Worm (Caenorhabditis elegans) whole organism, L1 larva: ENCODE measurements around the gene F41E6.5.

Experiments used
- C34B4.2 ChIP-seq: sonication (generic microtip); optimal IDR thresholded peaks from 2 replicates; lab custom pipeline; 2017; ENCODE audit warnings: mild to moderate bottlenecking, missing genetic modification characterization, missing compliant biosample characterization
- Y116A8C.19 ChIP-seq: sonication (generic microtip); optimal IDR thresholded peaks from 2 replicates; lab custom pipeline; 2016; ENCODE audit warnings: missing compliant biosample characterization, missing genetic modification characterization, borderline replicate concordance
- aha-1 ChIP-seq: fragments of 150-350 bp; optimal IDR thresholded peaks from 2 replicates; lab custom pipeline; 2014; ENCODE audit warnings: missing biosample characterization, missing genetic modification characterization
- alr-1 ChIP-seq: fragments of 200-800 bp; sonication (Bioruptor generic); optimal IDR thresholded peaks from 2 replicates; lab custom pipeline; 2018; ENCODE audit warnings: borderline replicate concordance, mild to moderate bottlenecking, missing genetic modification characterization, missing compliant biosample characterization
- aly-2 ChIP-seq: fragments of 150-350 bp; optimal IDR thresholded peaks from 2 replicates; lab custom pipeline; 2014; ENCODE audit warnings: missing biosample characterization, missing genetic modification characterization
- ama-1 ChIP-seq: fragments of 150-350 bp; optimal IDR thresholded peaks from 2 replicates; lab custom pipeline; 2014
- ceh-63 ChIP-seq: fragments of 200-800 bp; sonication (Bioruptor generic); optimal IDR thresholded peaks from 2 replicates; lab custom pipeline; 2018; ENCODE audit warnings: mild to moderate bottlenecking, missing genetic modification characterization, missing compliant biosample characterization
- ceh-8 ChIP-seq: fragments of 200-800 bp; sonication (Bioruptor generic); optimal IDR thresholded peaks from 2 replicates; lab custom pipeline; 2018; ENCODE audit warnings: mild to moderate bottlenecking, missing genetic modification characterization, moderate library complexity, missing compliant biosample characterization
- ceh-82 ChIP-seq, 3 experiments: fragments of 150-350 bp in 1 of 3; sonication (generic microtip) in 2 of 3; optimal IDR thresholded peaks; 2 replicates each; lab custom pipeline; 2014 to 2017; ENCODE audit warnings: missing biosample characterization in 3 of 3, missing genetic modification characterization in 3 of 3
- ces-1 ChIP-seq: fragments of 150-350 bp; optimal IDR thresholded peaks from 2 replicates; lab custom pipeline; 2014; ENCODE audit warnings: missing biosample characterization, missing genetic modification reagents, missing genetic modification characterization
- dpl-1 ChIP-seq, 3 experiments: fragments of 150-350 bp in 2 of 3; sonication (generic microtip) in 1 of 3; optimal IDR thresholded peaks; 2 replicates each; lab custom pipeline; 2014 to 2017; ENCODE audit warnings: missing biosample characterization in 3 of 3, missing genetic modification characterization in 3 of 3, missing genetic modification reagents in 3 of 3
- efl-1 ChIP-seq, 4 experiments: fragments of 150-350 bp; optimal IDR thresholded peaks in 3 of 4; peaks in 1 of 4; 1 replicate in 1 of 4; 2 replicates in 3 of 4; lab custom pipeline; 2014; ENCODE audit warnings: missing biosample characterization in 2 of 4, missing genetic modification characterization in 2 of 4, missing genetic modification reagents in 2 of 4
- egl-13 ChIP-seq: sonication (generic microtip); optimal IDR thresholded peaks from 2 replicates; lab custom pipeline; 2016; ENCODE audit warnings: missing genotype, missing genetic modification reagents, missing genetic modification characterization, missing compliant biosample characterization
- egl-27 ChIP-seq, 2 experiments: fragments of 150-350 bp in 1 of 2; sonication (generic microtip); optimal IDR thresholded peaks; 3 replicates each; lab custom pipeline; 2017 to 2018; ENCODE audit warnings: missing biosample characterization in 2 of 2, missing genetic modification characterization in 2 of 2, missing genetic modification reagents in 2 of 2
- elt-2 ChIP-seq: sonication (generic microtip); optimal IDR thresholded peaks from 2 replicates; lab custom pipeline; 2016; ENCODE audit warnings: missing genetic modification characterization, mild to moderate bottlenecking, inconsistent platforms, missing compliant biosample characterization, missing genetic modification reagents
- fkh-4 ChIP-seq: sonication (generic microtip); optimal IDR thresholded peaks from 2 replicates; lab custom pipeline; 2016; ENCODE audit warnings: missing compliant biosample characterization, missing genetic modification characterization, borderline replicate concordance
- fkh-8 ChIP-seq: sonication (generic microtip); optimal IDR thresholded peaks from 2 replicates; lab custom pipeline; 2016; ENCODE audit warnings: mild to moderate bottlenecking, missing genetic modification characterization, missing compliant biosample characterization
- fos-1 ChIP-seq: fragments of 150-350 bp; optimal IDR thresholded peaks from 2 replicates; lab custom pipeline; 2014; ENCODE audit warnings: missing biosample characterization, missing genetic modification characterization
- grh-1 ChIP-seq: fragments of 200-800 bp; sonication (Bioruptor generic); IDR thresholded peaks from 2 replicates; pipeline ENCODE4 v1.3.6; 2022; ENCODE audit warnings: missing genetic modification reagents, missing genetic modification characterization, missing compliant biosample characterization
- hlh-17 ChIP-seq: fragments of 200-800 bp; sonication (Bioruptor generic); optimal IDR thresholded peaks from 2 replicates; lab custom pipeline; 2018; ENCODE audit warnings: missing genetic modification characterization, mild to moderate bottlenecking, missing compliant biosample characterization, moderate library complexity, borderline replicate concordance
- hlh-4 ChIP-seq: sonication (generic microtip); optimal IDR thresholded peaks from 2 replicates; lab custom pipeline; 2016; ENCODE audit warnings: mild to moderate bottlenecking, missing genetic modification characterization, missing compliant biosample characterization
- hpl-2 ChIP-seq: fragments of 150-350 bp; optimal IDR thresholded peaks from 2 replicates; lab custom pipeline; 2014; ENCODE audit warnings: missing biosample characterization, missing genetic modification reagents, missing genetic modification characterization
- irx-1 ChIP-seq: sonication (generic microtip); optimal IDR thresholded peaks from 2 replicates; lab custom pipeline; 2016; ENCODE audit warnings: missing genetic modification characterization, missing compliant biosample characterization
- lin-13 ChIP-seq: fragments of 150-350 bp; optimal IDR thresholded peaks from 2 replicates; lab custom pipeline; 2014; ENCODE audit warnings: missing biosample characterization, missing genetic modification reagents, missing genetic modification characterization
- lin-39 ChIP-seq: fragments of 150-350 bp; optimal IDR thresholded peaks from 2 replicates; lab custom pipeline; 2014; ENCODE audit warnings: missing biosample characterization, missing genetic modification reagents, missing genetic modification characterization
- lir-3 ChIP-seq: sonication (generic microtip); optimal IDR thresholded peaks from 2 replicates; lab custom pipeline; 2016; ENCODE audit warnings: mild to moderate bottlenecking, missing genetic modification characterization, moderate library complexity, missing compliant biosample characterization; ENCODE audit not compliant: poor library complexity
- mep-1 ChIP-seq: fragments of 150-350 bp; optimal IDR thresholded peaks from 2 replicates; lab custom pipeline; 2014; ENCODE audit warnings: missing biosample characterization, missing genetic modification characterization
- nhr-11 ChIP-seq: fragments of 150-350 bp; optimal IDR thresholded peaks from 2 replicates; lab custom pipeline; 2014; ENCODE audit warnings: missing biosample characterization, missing genetic modification characterization
- nhr-12 ChIP-seq: sonication (generic microtip); optimal IDR thresholded peaks from 2 replicates; lab custom pipeline; 2017; ENCODE audit warnings: missing biosample characterization, missing genetic modification characterization
- nhr-20 ChIP-seq: sonication (generic microtip); optimal IDR thresholded peaks from 2 replicates; lab custom pipeline; 2016; ENCODE audit warnings: mild to moderate bottlenecking, missing genetic modification characterization, missing compliant biosample characterization
- nhr-237 ChIP-seq: fragments of 150-350 bp; optimal IDR thresholded peaks from 2 replicates; lab custom pipeline; 2014; ENCODE audit warnings: missing biosample characterization, missing genetic modification characterization
- nhr-28 ChIP-seq: fragments of 150-350 bp; optimal IDR thresholded peaks from 2 replicates; lab custom pipeline; 2014; ENCODE audit warnings: missing biosample characterization, missing genetic modification characterization
- nhr-47 ChIP-seq: sonication (generic microtip); optimal IDR thresholded peaks from 2 replicates; lab custom pipeline; 2016; ENCODE audit warnings: mild to moderate bottlenecking, missing genetic modification characterization, moderate library complexity, missing compliant biosample characterization
- nhr-77 ChIP-seq: fragments of 150-350 bp; optimal IDR thresholded peaks from 2 replicates; lab custom pipeline; 2014; ENCODE audit warnings: missing biosample characterization, missing genetic modification characterization
- nhr-85 ChIP-seq: sonication (generic microtip); peaks from one replicate; lab custom pipeline; 2016; ENCODE audit warnings: missing genetic modification characterization, inconsistent platforms, missing compliant biosample characterization
- pax-3 ChIP-seq: fragments of 200-800 bp; sonication (Bioruptor generic); optimal IDR thresholded peaks from 2 replicates; lab custom pipeline; 2018; ENCODE audit warnings: mild to moderate bottlenecking, missing genetic modification characterization, moderate library complexity, missing compliant biosample characterization
- pqm-1 ChIP-seq: sonication (generic microtip); optimal IDR thresholded peaks from 3 replicates; lab custom pipeline; 2017; ENCODE audit warnings: missing biosample characterization, missing genetic modification characterization
- rnt-1 ChIP-seq: sonication (generic microtip); optimal IDR thresholded peaks from 2 replicates; lab custom pipeline; 2016; ENCODE audit warnings: mild to moderate bottlenecking, missing genetic modification characterization, moderate library complexity, missing compliant biosample characterization
- snpc-4 ChIP-seq: fragments of 150-350 bp; optimal IDR thresholded peaks from 2 replicates; lab custom pipeline; 2014; ENCODE audit warnings: missing biosample characterization, missing genetic modification characterization
- sox-4 ChIP-seq: sonication (generic microtip); optimal IDR thresholded peaks from 2 replicates; lab custom pipeline; 2016; ENCODE audit warnings: missing genetic modification characterization, missing compliant biosample characterization
- sptf-1 ChIP-seq: fragments of 150-350 bp; optimal IDR thresholded peaks from 2 replicates; lab custom pipeline; 2014; ENCODE audit warnings: missing biosample characterization, missing genetic modification characterization
- swsn-7 ChIP-seq: sonication (generic microtip); optimal IDR thresholded peaks from 2 replicates; lab custom pipeline; 2016; ENCODE audit warnings: missing genetic modification characterization, missing compliant biosample characterization
- tbx-2 ChIP-seq: sonication (generic microtip); optimal IDR thresholded peaks from 2 replicates; lab custom pipeline; 2016; ENCODE audit warnings: missing genetic modification characterization, missing compliant biosample characterization
- unc-130 ChIP-seq: fragments of 150-350 bp; optimal IDR thresholded peaks from 2 replicates; lab custom pipeline; 2017; ENCODE audit warnings: missing biosample characterization, missing genetic modification characterization, inconsistent platforms
- unc-98 ChIP-seq: fragments of 200-800 bp; sonication (Bioruptor generic); IDR thresholded peaks from 2 replicates; pipeline ENCODE4 v1.3.6; 2022; ENCODE audit warnings: missing genetic modification characterization, missing compliant biosample characterization
- vab-15 ChIP-seq: sonication (generic microtip); optimal IDR thresholded peaks from 2 replicates; lab custom pipeline; 2017; ENCODE audit warnings: missing genotype, mild to moderate bottlenecking, missing genetic modification characterization, missing compliant biosample characterization
- ztf-11 ChIP-seq, 2 experiments: sonication (generic microtip); optimal IDR thresholded peaks; 2 replicates each; lab custom pipeline; 2016 to 2017; ENCODE audit warnings: missing genetic modification characterization in 2 of 2, missing biosample characterization in 1 of 2, missing compliant biosample characterization in 1 of 2

F41E6.5 gene

DNA sequence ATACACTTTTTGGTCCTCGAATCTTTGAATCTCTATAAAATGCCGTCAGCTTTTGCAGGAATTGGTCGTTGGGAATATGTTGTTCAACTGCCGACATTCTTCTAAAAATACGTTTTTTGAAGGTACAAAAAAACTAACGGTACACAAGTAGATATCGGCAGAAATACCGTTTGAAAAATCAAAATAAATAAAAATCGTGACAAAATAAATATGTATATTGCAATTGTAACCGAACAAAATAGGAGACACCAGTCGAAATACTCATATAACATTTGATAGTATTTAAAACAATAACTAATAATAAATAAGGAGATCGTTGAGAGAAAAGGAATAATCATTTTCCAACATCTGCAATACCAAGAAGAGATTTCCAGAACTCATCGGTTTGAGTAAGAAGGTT lies 38.2 kb upstream of the F41E6.5 start, which contains the start of gene F25G6.8:
Gene F25G6.8, minus strand, starts transcription at position 101 of the 400 bp plus-strand sequence.
- TF ChIP-seq Y116A8C.19 (tag; lab: Kevin White, UChicago) (no peak), sox-4 (tag; lab: Kevin White, UChicago) (no peak), nhr-11 (tag; lab: Kevin White, UChicago) (no peak), hlh-17 (GFP tag; lab: Kevin White, UChicago) (no peak), nhr-85 (no peak), efl-1 (optimal IDR thresholded peaks at IDR 0.05; lab: Kevin White, UChicago) (no peak), efl-1 (GFP tag; optimal IDR thresholded peaks at IDR 0.05 in 1 of 2; lab: Kevin White, UChicago) (no peak), ces-1 (GFP tag; lab: Kevin White, UChicago) (no peak), pqm-1 (no peak), rnt-1 (tag; lab: Kevin White, UChicago) (no peak), hlh-4 (tag; lab: Kevin White, UChicago) (no peak), snpc-4 (tag; lab: Kevin White, UChicago) (no peak), lir-3 (no peak)

DNA sequence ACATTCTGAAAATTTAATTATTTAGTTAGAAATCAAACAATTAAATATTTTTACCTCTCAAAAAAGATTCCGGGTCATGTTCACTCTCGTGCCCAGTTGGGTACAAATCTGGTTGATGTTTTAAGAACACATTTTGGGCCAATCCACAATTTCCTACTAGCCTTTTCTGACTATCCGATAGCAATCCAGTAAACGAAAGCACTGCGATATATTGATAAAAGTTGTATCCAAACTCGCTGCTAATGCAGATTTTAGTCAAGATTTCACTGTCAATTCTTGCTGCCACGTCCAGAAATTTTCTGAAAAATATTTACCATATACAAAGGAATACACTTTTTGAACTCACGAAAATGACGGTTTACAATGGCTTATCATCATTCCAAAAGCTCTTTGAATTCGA lies 34.1 kb upstream of the F41E6.5 start:
- TF ChIP-seq efl-1 (optimal IDR thresholded peaks at IDR 0.05; lab: Kevin White, UChicago): no peak
- TF ChIP-seq efl-1 (GFP tag; optimal IDR thresholded peaks at IDR 0.05 in 1 of 2; lab: Kevin White, UChicago): peak in 1 of 2 experiments; percentile 76
- TF ChIP-seq ztf-11 (tag; optimal IDR thresholded peaks at IDR 0.05; lab: Kevin White, UChicago): no peak

DNA sequence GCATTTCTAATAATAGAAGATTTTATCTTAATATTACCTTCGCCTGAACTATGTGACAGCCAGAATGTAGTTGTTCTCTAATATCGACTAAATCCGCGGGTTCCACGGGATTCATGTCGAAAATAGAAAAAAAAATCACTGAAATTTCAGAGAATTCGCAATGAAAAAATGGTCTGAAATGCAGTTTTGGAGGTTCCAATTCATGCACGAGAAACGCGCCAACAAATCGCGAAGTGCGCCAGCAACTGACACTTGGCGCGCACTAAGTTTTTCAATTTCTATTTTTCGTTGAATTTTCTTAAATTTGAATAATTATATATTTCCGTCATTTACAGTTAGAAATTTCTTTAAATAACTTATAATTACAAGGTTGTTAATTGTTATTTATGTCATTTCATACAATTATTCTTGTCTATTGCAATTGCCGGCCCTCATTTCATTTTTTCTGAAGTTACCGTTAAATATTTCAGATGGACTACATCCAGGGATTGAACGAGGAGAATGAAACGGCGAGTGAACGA lies 33.4 kb upstream of the F41E6.5 start, which contains the start of the genes F25G6.9 and symk-1:
Gene F25G6.9, minus strand, starts transcription at position 160 of the 521 bp plus-strand sequence.
Gene symk-1, plus strand, starts transcription at position 471 of the 521 bp plus-strand sequence.
- TF ChIP-seq fkh-8 (tag; lab: Kevin White, UChicago) (peak; percentile 9), elt-2 (tag; lab: Kevin White, UChicago) (peak; percentile 12), nhr-237 (tag; lab: Kevin White, UChicago) (no peak), hpl-2 (GFP tag; lab: Kevin White, UChicago) (peak; percentile 44), ceh-8 (peak; percentile 37), lir-3 (peak; percentile 47), vab-15 (tag; lab: Kevin White, UChicago) (no peak), aly-2 (tag; lab: Kevin White, UChicago) (peak; percentile 56), Y116A8C.19 (tag; lab: Kevin White, UChicago) (no peak), ceh-82 (tag; optimal IDR thresholded peaks at IDR 0.05; lab: Kevin White, UChicago) (peak; percentile 58 to 74 (median 69)), egl-27 (tag; optimal IDR thresholded peaks at IDR 0.05; lab: Kevin White, UChicago) (no peak), fos-1 (tag; lab: Kevin White, UChicago) (peak; percentile 7), mep-1 (tag; lab: Kevin White, UChicago) (peak; percentile 87), ama-1 (no peak), C34B4.2 (tag; lab: Kevin White, UChicago) (no peak), lin-13 (GFP tag; lab: Kevin White, UChicago) (peak; percentile 41), unc-98 (no peak), alr-1 (tag; lab: Kevin White, UChicago) (no peak), aha-1 (tag; lab: Kevin White, UChicago) (no peak), tbx-2 (tag; lab: Kevin White, UChicago) (peak; percentile 81), nhr-20 (tag; lab: Kevin White, UChicago) (peak; percentile 77), unc-130 (tag; lab: Kevin White, UChicago) (peak; percentile 12), irx-1 (peak; percentile 80), sptf-1 (tag; lab: Kevin White, UChicago) (no peak), dpl-1 (GFP tag; optimal IDR thresholded peaks at IDR 0.05; lab: Kevin White, UChicago) (peak; percentile 61 to 75 (median 71)), lin-39 (peak; percentile 76), pax-3 (tag; lab: Kevin White, UChicago) (no peak), nhr-12 (no peak), nhr-47 (tag; lab: Kevin White, UChicago) (peak; percentile 89), swsn-7 (tag; lab: Kevin White, UChicago) (peak; percentile 82), ceh-63 (GFP tag; lab: Kevin White, UChicago) (no peak), egl-13 (peak; percentile 29), nhr-85 (peak; percentile 86), nhr-77 (tag; lab: Kevin White, UChicago) (no peak), grh-1 (GFP tag; lab: Robert Waterston, UW) (peak; percentile 44), snpc-4 (tag; lab: Kevin White, UChicago) (peak; percentile 75), nhr-28 (no peak), hlh-4 (tag; lab: Kevin White, UChicago) (no peak), fkh-4 (no peak)
